Fruit fly (Drosophila melanogaster) whole organism, prepupa: ENCODE results near the gene CG32712.

Source experiments
- CG10631 ChIP-seq: fragments of 200-800 bp; sonication (Bioruptor generic); optimal IDR thresholded peaks from 2 replicates; lab custom pipeline; 2016; ENCODE audit warnings: missing biosample characterization, missing genetic modification characterization
- CG10669 ChIP-seq: fragments of 200-800 bp; sonication (Bioruptor generic); optimal IDR thresholded peaks from 3 replicates; lab custom pipeline; 2018; ENCODE audit warnings: missing biosample characterization, mild to moderate bottlenecking, missing genetic modification characterization, moderate library complexity
- CG11762 ChIP-seq: fragments of 200-800 bp; sonication (Bioruptor generic); optimal IDR thresholded peaks from 3 replicates; lab custom pipeline; 2016; ENCODE audit warnings: missing biosample characterization, missing genetic modification characterization; ENCODE audit not compliant: insufficient read depth
- CG11902 ChIP-seq: fragments of 200-800 bp; sonication (Bioruptor generic); optimal IDR thresholded peaks from 3 replicates; lab custom pipeline; 2016; ENCODE audit warnings: missing biosample characterization, missing genetic modification characterization
- CG15336 ChIP-seq: fragments of 200-800 bp; sonication (Bioruptor generic); IDR thresholded peaks from 2 replicates; pipeline ENCODE4 v1.3.6; 2022; ENCODE audit warnings: missing biosample characterization, missing genetic modification characterization
- CG1621 ChIP-seq: fragments of 200-800 bp; sonication (Bioruptor generic); optimal IDR thresholded peaks from 3 replicates; lab custom pipeline; 2018; ENCODE audit warnings: missing biosample characterization, mild to moderate bottlenecking, missing genetic modification characterization
- CG16779 ChIP-seq: fragments of 200-800 bp; sonication (Bioruptor generic); optimal IDR thresholded peaks from 3 replicates; lab custom pipeline; 2017; ENCODE audit warnings: missing biosample characterization, mild to moderate bottlenecking, missing genetic modification characterization
- CG3032 ChIP-seq: fragments of 200-800 bp; optimal IDR thresholded peaks from 2 replicates; lab custom pipeline; 2019; ENCODE audit warnings: missing biosample characterization, mild to moderate bottlenecking, missing genetic modification characterization, moderate library complexity
- CG31627 ChIP-seq: fragments of 200-800 bp; sonication (Bioruptor generic); optimal IDR thresholded peaks from 3 replicates; lab custom pipeline; 2016; ENCODE audit warnings: missing biosample characterization, missing genetic modification characterization
- CG34406 ChIP-seq: fragments of 200-800 bp; sonication (Bioruptor generic); optimal IDR thresholded peaks from 3 replicates; lab custom pipeline; 2016; ENCODE audit warnings: missing biosample characterization, missing genetic modification characterization
- CG3919 ChIP-seq: fragments of 200-800 bp; sonication (Bioruptor generic); optimal IDR thresholded peaks from 3 replicates; lab custom pipeline; 2016; ENCODE audit warnings: missing biosample characterization, missing genetic modification characterization
- CG4318 ChIP-seq: fragments of 200-800 bp; sonication (Bioruptor generic); optimal IDR thresholded peaks from 3 replicates; lab custom pipeline; 2017; ENCODE audit warnings: missing biosample characterization, mild to moderate bottlenecking, missing genetic modification characterization
- CG6163 ChIP-seq: fragments of 200-800 bp; sonication (Bioruptor generic); IDR thresholded peaks from 3 replicates; pipeline ENCODE4 v1.3.6; 2022; ENCODE audit warnings: missing biosample characterization, missing genetic modification characterization
- CG6276 ChIP-seq: fragments of 200-800 bp; sonication (Bioruptor generic); optimal IDR thresholded peaks from 2 replicates; lab custom pipeline; 2017; ENCODE audit warnings: missing biosample characterization, mild to moderate bottlenecking, missing genetic modification characterization
- CG6792 ChIP-seq: fragments of 200-800 bp; sonication (Bioruptor generic); optimal IDR thresholded peaks from 3 replicates; lab custom pipeline; 2016; ENCODE audit warnings: missing biosample characterization, missing genetic modification characterization
- CG6854 ChIP-seq: fragments of 200-800 bp; sonication (Bioruptor generic); optimal IDR thresholded peaks from 2 replicates; lab custom pipeline; 2017; ENCODE audit warnings: missing biosample characterization, mild to moderate bottlenecking, missing genetic modification characterization
- CG7368 ChIP-seq: fragments of 200-800 bp; sonication (Bioruptor generic); optimal IDR thresholded peaks from 3 replicates; lab custom pipeline; 2016; ENCODE audit warnings: missing biosample characterization, missing genetic modification characterization
- CG8319 ChIP-seq: fragments of 200-800 bp; sonication (Bioruptor generic); optimal IDR thresholded peaks from 3 replicates; lab custom pipeline; 2016; ENCODE audit warnings: missing biosample characterization, missing genetic modification characterization
- CG9139 ChIP-seq: fragments of 200-800 bp; sonication (Bioruptor generic); optimal IDR thresholded peaks from 3 replicates; lab custom pipeline; 2017; ENCODE audit warnings: missing biosample characterization, mild to moderate bottlenecking, missing genetic modification characterization
- Eip75B ChIP-seq: fragments of 200-800 bp; sonication (Bioruptor generic); optimal IDR thresholded peaks from 3 replicates; lab custom pipeline; 2016; ENCODE audit warnings: missing biosample characterization, missing genetic modification characterization
- Eip78C ChIP-seq: fragments of 200-800 bp; sonication (Bioruptor generic); peaks from one replicate; lab custom pipeline; 2016; ENCODE audit warnings: missing biosample characterization, missing genetic modification characterization
- Eip93F ChIP-seq: fragments of 200-800 bp; sonication (Bioruptor generic); optimal IDR thresholded peaks from 2 replicates; lab custom pipeline; 2016; ENCODE audit warnings: missing biosample characterization, mild to moderate bottlenecking, missing genetic modification characterization
- Ets21C ChIP-seq: fragments of 200-800 bp; sonication (Bioruptor generic); optimal IDR thresholded peaks from 3 replicates; lab custom pipeline; 2016; ENCODE audit warnings: missing biosample characterization, missing genetic modification characterization
- Ets96B ChIP-seq: fragments of 200-800 bp; optimal IDR thresholded peaks from 2 replicates; lab custom pipeline; 2019; ENCODE audit warnings: missing biosample characterization, mild to moderate bottlenecking, missing genetic modification characterization, moderate library complexity
- Gug ChIP-seq: fragments of 200-800 bp; sonication (Bioruptor generic); IDR thresholded peaks from 2 replicates; pipeline ENCODE4 v1.3.6; 2022; ENCODE audit warnings: missing biosample characterization, missing genetic modification characterization
- Hr38 ChIP-seq: sonication (Bioruptor generic); optimal IDR thresholded peaks from 2 replicates; lab custom pipeline; 2016; ENCODE audit warnings: missing biosample characterization, missing genetic modification characterization
- Hr39 ChIP-seq: fragments of 200-800 bp; sonication (Bioruptor generic); optimal IDR thresholded peaks from 2 replicates; lab custom pipeline; 2016; ENCODE audit warnings: missing biosample characterization, missing genetic modification characterization
- Lpt ChIP-seq: fragments of 200-800 bp; sonication (Bioruptor generic); optimal IDR thresholded peaks from 3 replicates; lab custom pipeline; 2016; ENCODE audit warnings: missing biosample characterization, missing genetic modification characterization
- Met ChIP-seq: fragments of 200-800 bp; sonication (Bioruptor generic); optimal IDR thresholded peaks from 3 replicates; lab custom pipeline; 2016; ENCODE audit warnings: missing biosample characterization, missing genetic modification characterization
- OdsH ChIP-seq: fragments of 200-800 bp; sonication (Bioruptor generic); optimal IDR thresholded peaks from 3 replicates; lab custom pipeline; 2016; ENCODE audit warnings: missing biosample characterization, missing genetic modification characterization
- Smox ChIP-seq: fragments of 200-800 bp; sonication (Bioruptor generic); optimal IDR thresholded peaks from 3 replicates; lab custom pipeline; 2016; ENCODE audit warnings: missing biosample characterization, missing genetic modification characterization
- Sox102F ChIP-seq: fragments of 200-800 bp; sonication (Bioruptor generic); optimal IDR thresholded peaks from 2 replicates; lab custom pipeline; 2016; ENCODE audit warnings: missing biosample characterization, mild to moderate bottlenecking, missing genetic modification characterization
- Sox14 ChIP-seq: fragments of 200-800 bp; sonication (Bioruptor generic); optimal IDR thresholded peaks from 3 replicates; lab custom pipeline; 2016; ENCODE audit warnings: missing biosample characterization, missing genetic modification characterization
- Sox15 ChIP-seq: fragments of 200-800 bp; sonication (Bioruptor generic); optimal IDR thresholded peaks from 3 replicates; lab custom pipeline; 2016; ENCODE audit warnings: missing biosample characterization, missing genetic modification characterization
- achi ChIP-seq: fragments of 200-800 bp; sonication (Bioruptor generic); optimal IDR thresholded peaks from 3 replicates; lab custom pipeline; 2016; ENCODE audit warnings: missing biosample characterization, missing genetic modification characterization
- acj6 ChIP-seq: fragments of 200-800 bp; sonication (Bioruptor generic); optimal IDR thresholded peaks from 3 replicates; lab custom pipeline; 2016; ENCODE audit warnings: missing biosample characterization, missing genetic modification characterization
- dac ChIP-seq: fragments of 200-800 bp; sonication (Bioruptor generic); optimal IDR thresholded peaks from 2 replicates; lab custom pipeline; 2017; ENCODE audit warnings: missing biosample characterization, mild to moderate bottlenecking, missing genetic modification characterization
- dsx ChIP-seq: fragments of 200-800 bp; optimal IDR thresholded peaks from 3 replicates; lab custom pipeline; 2019; ENCODE audit warnings: missing biosample characterization, mild to moderate bottlenecking, missing genetic modification characterization, moderate library complexity; ENCODE audit not compliant: poor library complexity, severe bottlenecking
- esn ChIP-seq: fragments of 200-800 bp; sonication (Bioruptor generic); optimal IDR thresholded peaks from 2 replicates; lab custom pipeline; 2016; ENCODE audit warnings: missing biosample characterization, mild to moderate bottlenecking, missing genetic modification characterization, moderate library complexity
- fd59A ChIP-seq: fragments of 200-800 bp; sonication (Bioruptor generic); optimal IDR thresholded peaks from 2 replicates; lab custom pipeline; 2017; ENCODE audit warnings: missing biosample characterization, mild to moderate bottlenecking, missing genetic modification characterization, missing genetic modification reagents
- fd85E ChIP-seq: fragments of 200-800 bp; sonication (Bioruptor generic); optimal IDR thresholded peaks from 3 replicates; lab custom pipeline; 2016; ENCODE audit warnings: missing biosample characterization, missing genetic modification characterization
- fkh ChIP-seq: fragments of 200-800 bp; sonication (Bioruptor generic); optimal IDR thresholded peaks from 3 replicates; lab custom pipeline; 2017; ENCODE audit warnings: missing biosample characterization, mild to moderate bottlenecking, missing genetic modification characterization, moderate library complexity
- lz ChIP-seq: fragments of 200-800 bp; sonication (Bioruptor generic); optimal IDR thresholded peaks from 3 replicates; lab custom pipeline; 2016; ENCODE audit warnings: missing biosample characterization, missing genetic modification characterization
- pdm3 ChIP-seq: fragments of 200-800 bp; sonication (Bioruptor generic); optimal IDR thresholded peaks from 3 replicates; lab custom pipeline; 2016; ENCODE audit warnings: missing biosample characterization, missing genetic modification characterization
- salr ChIP-seq, 2 experiments: fragments of 200-800 bp; sonication (Bioruptor generic); optimal IDR thresholded peaks; 3 replicates each; lab custom pipeline; 2016 to 2018; ENCODE audit warnings: missing biosample characterization in 2 of 2, missing genetic modification characterization in 2 of 2, mild to moderate bottlenecking in 1 of 2
- spab ChIP-seq: fragments of 200-800 bp; sonication (Bioruptor generic); optimal IDR thresholded peaks from 2 replicates; lab custom pipeline; 2017; ENCODE audit warnings: missing biosample characterization, mild to moderate bottlenecking, missing genetic modification characterization, missing genetic modification reagents
- ss ChIP-seq, 2 experiments: fragments of 200-800 bp; sonication (Bioruptor generic); optimal IDR thresholded peaks; 2 replicates in 1 of 2; 3 replicates in 1 of 2; lab custom pipeline; 2017 to 2018; ENCODE audit warnings: mild to moderate bottlenecking in 2 of 2, missing biosample characterization in 2 of 2, missing genetic modification characterization in 2 of 2, moderate library complexity in 1 of 2
- svp ChIP-seq: fragments of 200-800 bp; sonication (Bioruptor generic); peaks from one replicate; lab custom pipeline; 2016; ENCODE audit warnings: missing biosample characterization, missing genetic modification characterization
- topi ChIP-seq: fragments of 200-800 bp; sonication (Bioruptor generic); optimal IDR thresholded peaks from 3 replicates; lab custom pipeline; 2016; ENCODE audit warnings: missing biosample characterization, missing genetic modification characterization
- vri ChIP-seq: fragments of 200-800 bp; sonication (Bioruptor generic); optimal IDR thresholded peaks from 3 replicates; lab custom pipeline; 2016; ENCODE audit warnings: missing biosample characterization, mild to moderate bottlenecking, missing genetic modification characterization

CG32712 gene

dm6 chrX:8398177-8399018 is 35.2 kb downstream of the CG32712 start, which contains the start of gene CG10555:
Gene CG10555, plus strand, starts transcription at chrX:8398940.
- TF ChIP-seq CG3032 (tag; lab: Kevin White, UChicago) = peak; percentile 74
- TF ChIP-seq CG10669 = peak; percentile 62
- TF ChIP-seq Ets21C (GFP tag; lab: Kevin White, UChicago) = peak; percentile 89
- TF ChIP-seq pdm3 (GFP tag; lab: Kevin White, UChicago) = peak; percentile 86
- peak; percentile 79 for TF ChIP-seq Sox102F
- TF ChIP-seq fd85E (GFP tag; lab: Kevin White, UChicago) = peak; percentile 46
- TF ChIP-seq CG1621 (tag; lab: Kevin White, UChicago) = peak; percentile 35
- peak; percentile 11; the same call in 1 of the 2 replicates for TF ChIP-seq Gug (GFP tag; lab: Robert Waterston, UW)
- peak; percentile 32 for TF ChIP-seq CG6276
- TF ChIP-seq CG6854 (GFP tag; lab: Kevin White, UChicago) = no peak
- peak; percentile 54 for TF ChIP-seq Ets96B (tag; lab: Kevin White, UChicago)
- no peak for TF ChIP-seq Hr38
- no peak for TF ChIP-seq CG9139 (GFP tag; lab: Kevin White, UChicago)
- peak; percentile 66 for TF ChIP-seq CG3919 (GFP tag; lab: Kevin White, UChicago)
- TF ChIP-seq achi (GFP tag; lab: Kevin White, UChicago) = peak; percentile 64
- peak; percentile 76 for TF ChIP-seq CG6163 (GFP tag; lab: Robert Waterston, UW)
- peak; percentile 70 for TF ChIP-seq CG6792 (GFP tag; lab: Kevin White, UChicago)
- TF ChIP-seq salr (GFP tag; optimal IDR thresholded peaks at IDR 0.05; lab: Kevin White, UChicago) = peak; percentile 63 to 73
- peak; percentile 85 for TF ChIP-seq Sox14 (GFP tag; lab: Kevin White, UChicago)
- peak; percentile 36 for TF ChIP-seq CG7368
- TF ChIP-seq vri (GFP tag; lab: Kevin White, UChicago) = no peak
- peak; percentile 86 for TF ChIP-seq topi (GFP tag; lab: Kevin White, UChicago)
- TF ChIP-seq dac (GFP tag; lab: Kevin White, UChicago) = peak; percentile 66
- peak; percentile 27 for TF ChIP-seq Lpt
- peak; percentile 89 for TF ChIP-seq lz
- no peak for TF ChIP-seq spab (GFP tag; lab: Kevin White, UChicago)
- peak in 1 of 2 experiments; percentile 50 for TF ChIP-seq ss (GFP tag; optimal IDR thresholded peaks at IDR 0.05; lab: Kevin White, UChicago)
- TF ChIP-seq CG16779 (tag; lab: Kevin White, UChicago) = no peak
- TF ChIP-seq svp = peak; percentile 85
- TF ChIP-seq Met (GFP tag; lab: Kevin White, UChicago) = peak; percentile 76
- peak; percentile 76 for TF ChIP-seq CG4318 (GFP tag; lab: Kevin White, UChicago)
- TF ChIP-seq CG10631 = peak; percentile 84
- peak; percentile 75 for TF ChIP-seq CG11902 (GFP tag; lab: Kevin White, UChicago)
- TF ChIP-seq CG34406 (GFP tag; lab: Kevin White, UChicago) = peak; percentile 61
- TF ChIP-seq Sox15 (GFP tag; lab: Kevin White, UChicago) = peak; percentile 81
- TF ChIP-seq Eip93F (GFP tag; lab: Kevin White, UChicago) = no peak
- peak; percentile 16 for TF ChIP-seq dsx (GFP tag; lab: Kevin White, UChicago)
- TF ChIP-seq acj6 (GFP tag; lab: Kevin White, UChicago) = peak; percentile 75
- peak; percentile 90 for TF ChIP-seq Hr39 (GFP tag; lab: Kevin White, UChicago)
- TF ChIP-seq fd59A (GFP tag; lab: Kevin White, UChicago) = peak; percentile 73
- peak; percentile 27 for TF ChIP-seq CG11762 (GFP tag; lab: Kevin White, UChicago)
- peak; percentile 90 for TF ChIP-seq CG31627 (GFP tag; lab: Kevin White, UChicago)
- TF ChIP-seq Eip75B (GFP tag; lab: Kevin White, UChicago) = peak; percentile 59
- TF ChIP-seq Smox = peak; percentile 78
- peak; percentile 73 for TF ChIP-seq Eip78C (GFP tag; lab: Kevin White, UChicago)
- peak; percentile 70 for TF ChIP-seq CG15336 (GFP tag; lab: Robert Waterston, UW)
- TF ChIP-seq esn (GFP tag; lab: Kevin White, UChicago) = peak; percentile 87
- peak; percentile 52 for TF ChIP-seq CG8319
- TF ChIP-seq OdsH (GFP tag; lab: Kevin White, UChicago) = peak; percentile 74
- no peak for TF ChIP-seq fkh (GFP tag; lab: Kevin White, UChicago)
